Fruit fly (Drosophila melanogaster): Measurements from ENCODE around the gene Abd-B.

Abd-B gene

dm6 chr3R:17008018-17008674, 36.1 kb upstream of the Abd-B start, which contains the start of gene CG8907:
TSS of gene CG8907 (plus strand) at chr3R:17008269.
- peak; percentile 31 for TF ChIP-seq EcR (GFP tag; optimal IDR thresholded peaks at IDR 0.05)
- TF ChIP-seq CG12605 (GFP tag; IDR thresholded peaks at IDR 0.05) = no peak

dm6 chr3R:17007336-17007735, 35.3 kb upstream of the Abd-B start:
- TF ChIP-seq CG32121 (GFP tag; IDR thresholded peaks at IDR 0.05) = no peak
- TF ChIP-seq Ets98B (GFP tag; IDR thresholded peaks at IDR 0.05) = no peak
- TF ChIP-seq CG14655 (GFP tag; optimal IDR thresholded peaks at IDR 0.05) = no peak
- TF ChIP-seq Pif1B (GFP tag; optimal IDR thresholded peaks at IDR 0.05) = no peak
- TF ChIP-seq CG17806 (tag; optimal IDR thresholded peaks at IDR 0.05) = no peak
- TF ChIP-seq CG4496 (GFP tag; IDR thresholded peaks at IDR 0.05) = no peak
- no peak for TF ChIP-seq fd96Ca (GFP tag; IDR thresholded peaks at IDR 0.05)
- no peak for TF ChIP-seq rn (GFP tag; IDR thresholded peaks at IDR 0.05)
- no peak for TF ChIP-seq Snoo (tag; optimal IDR thresholded peaks at IDR 0.05)
- no peak for TF ChIP-seq CG15710 (tag; optimal IDR thresholded peaks at IDR 0.05)
- TF ChIP-seq CG12605 (GFP tag; IDR thresholded peaks at IDR 0.05) = no peak
- TF ChIP-seq EcR (GFP tag; optimal IDR thresholded peaks at IDR 0.05) = no peak

- TF ChIP-seq CG13204 (GFP tag; optimal IDR thresholded peaks at IDR 0.05) (no peak), Pif1A (GFP tag; optimal IDR thresholded peaks at IDR 0.05) (no peak), CG12605 (GFP tag; IDR thresholded peaks at IDR 0.05) (no peak)
Observed at dm6 chr3R:17003468-17003867, 31.4 kb upstream of the Abd-B start.

- no peak for TF ChIP-seq Pif1A (GFP tag; optimal IDR thresholded peaks at IDR 0.05)
- no peak for TF ChIP-seq Ets98B (GFP tag; IDR thresholded peaks at IDR 0.05)
- no peak for TF ChIP-seq Pif1B (GFP tag; optimal IDR thresholded peaks at IDR 0.05)
- no peak for TF ChIP-seq CG17806 (tag; optimal IDR thresholded peaks at IDR 0.05)
- TF ChIP-seq CG10348 (GFP tag; IDR thresholded peaks at IDR 0.05) = no peak
- no peak for TF ChIP-seq fd96Ca (GFP tag; IDR thresholded peaks at IDR 0.05)
- no peak for TF ChIP-seq Snoo (tag; optimal IDR thresholded peaks at IDR 0.05)
- no peak for TF ChIP-seq CG32121 (GFP tag; IDR thresholded peaks at IDR 0.05)
- TF ChIP-seq D1 (tag; optimal IDR thresholded peaks at IDR 0.05) = no peak
- 0 out of 3 replicates have a peak, but pooled peaks have one; percentile 8 for TF ChIP-seq CG4496 (GFP tag; IDR thresholded peaks at IDR 0.05)
- peak; percentile 35 for TF ChIP-seq gl (tag; optimal IDR thresholded peaks at IDR 0.05)
- TF ChIP-seq rn (GFP tag; IDR thresholded peaks at IDR 0.05) = no peak
- TF ChIP-seq CG8159 (tag; optimal IDR thresholded peaks at IDR 0.05) = peak; percentile 37
- TF ChIP-seq CG9948 (tag; optimal IDR thresholded peaks at IDR 0.05) = no peak
- TF ChIP-seq CG13204 (GFP tag; optimal IDR thresholded peaks at IDR 0.05) = no peak
- TF ChIP-seq CG8301 (tag; optimal IDR thresholded peaks at IDR 0.05) = no peak
- no peak for TF ChIP-seq CG14655 (GFP tag; optimal IDR thresholded peaks at IDR 0.05)
- no peak for TF ChIP-seq CG34367 (tag; optimal IDR thresholded peaks at IDR 0.05)
- TF ChIP-seq CG12605 (GFP tag; IDR thresholded peaks at IDR 0.05) = no peak
- TF ChIP-seq CG15710 (tag; optimal IDR thresholded peaks at IDR 0.05) = no peak
- TF ChIP-seq EcR (GFP tag; optimal IDR thresholded peaks at IDR 0.05) = peak; percentile 82
Observed at dm6 chr3R:17002218-17003110, 30.4 kb upstream of the Abd-B start, which contains the start of the genes Sf3a1 and Irc. TSS of gene Sf3a1 (minus strand) at chr3R:17002355. TSS of gene Irc (plus strand) at chr3R:17002875.

- no peak for TF ChIP-seq CG8301 (tag; optimal IDR thresholded peaks at IDR 0.05)
- TF ChIP-seq Snoo (tag; optimal IDR thresholded peaks at IDR 0.05) = peak; percentile 26
- no peak for TF ChIP-seq D1 (tag; optimal IDR thresholded peaks at IDR 0.05)
- 0 out of 3 replicates have a peak, but pooled peaks have one; percentile 9 for TF ChIP-seq CG4496 (GFP tag; IDR thresholded peaks at IDR 0.05)
- TF ChIP-seq CG12605 (GFP tag; IDR thresholded peaks at IDR 0.05) = no peak
- no peak for TF ChIP-seq gl (tag; optimal IDR thresholded peaks at IDR 0.05)
- no peak for TF ChIP-seq rn (GFP tag; IDR thresholded peaks at IDR 0.05)
- TF ChIP-seq CG15710 (tag; optimal IDR thresholded peaks at IDR 0.05) = no peak
- no peak for TF ChIP-seq CG13204 (GFP tag; optimal IDR thresholded peaks at IDR 0.05)
- TF ChIP-seq CG34367 (tag; optimal IDR thresholded peaks at IDR 0.05) = no peak
- TF ChIP-seq CG17806 (tag; optimal IDR thresholded peaks at IDR 0.05) = no peak
- TF ChIP-seq CG14655 (GFP tag; optimal IDR thresholded peaks at IDR 0.05) = no peak
- TF ChIP-seq EcR (GFP tag; optimal IDR thresholded peaks at IDR 0.05) = no peak
- TF ChIP-seq fd96Ca (GFP tag; IDR thresholded peaks at IDR 0.05) = no peak
- TF ChIP-seq CG9948 (tag; optimal IDR thresholded peaks at IDR 0.05) = peak; percentile 3
- TF ChIP-seq CG10348 (GFP tag; IDR thresholded peaks at IDR 0.05) = no peak
- TF ChIP-seq Pif1B (GFP tag; optimal IDR thresholded peaks at IDR 0.05) = no peak
- TF ChIP-seq Pif1A (GFP tag; optimal IDR thresholded peaks at IDR 0.05) = no peak
- no peak for TF ChIP-seq Ets98B (GFP tag; IDR thresholded peaks at IDR 0.05)
- TF ChIP-seq CG8159 (tag; optimal IDR thresholded peaks at IDR 0.05) = peak; percentile 26
- TF ChIP-seq CG32121 (GFP tag; IDR thresholded peaks at IDR 0.05) = no peak
Observed at dm6 chr3R:16996059-16996959, 24.3 kb upstream of the Abd-B start, which contains the start of the genes EMC2A and CG3534. TSS of gene EMC2A (minus strand) at chr3R:16996071. TSS of gene CG3534 (plus strand) at chr3R:16996446.

Measured in whole organism, pupa.